Fruit fly (Drosophila melanogaster) whole organism, prepupa: ENCODE results near the gene CG17234.

Experiments
- CG10669 ChIP-seq: fragments of 200-800 bp; sonication (Bioruptor generic); optimal IDR thresholded peaks from 3 replicates; lab custom pipeline; 2018; ENCODE audit warnings: missing biosample characterization, mild to moderate bottlenecking, missing genetic modification characterization, moderate library complexity
- CG11762 ChIP-seq: fragments of 200-800 bp; sonication (Bioruptor generic); optimal IDR thresholded peaks from 3 replicates; lab custom pipeline; 2016; ENCODE audit warnings: missing biosample characterization, missing genetic modification characterization; ENCODE audit not compliant: insufficient read depth
- CG31627 ChIP-seq: fragments of 200-800 bp; sonication (Bioruptor generic); optimal IDR thresholded peaks from 3 replicates; lab custom pipeline; 2016; ENCODE audit warnings: missing biosample characterization, missing genetic modification characterization
- Eip75B ChIP-seq: fragments of 200-800 bp; sonication (Bioruptor generic); optimal IDR thresholded peaks from 3 replicates; lab custom pipeline; 2016; ENCODE audit warnings: missing biosample characterization, missing genetic modification characterization
- Eip93F ChIP-seq: fragments of 200-800 bp; sonication (Bioruptor generic); optimal IDR thresholded peaks from 2 replicates; lab custom pipeline; 2016; ENCODE audit warnings: missing biosample characterization, mild to moderate bottlenecking, missing genetic modification characterization
- Gug ChIP-seq: fragments of 200-800 bp; sonication (Bioruptor generic); IDR thresholded peaks from 2 replicates; pipeline ENCODE4 v1.3.6; 2022; ENCODE audit warnings: missing biosample characterization, missing genetic modification characterization
- Hr4 ChIP-seq: fragments of 200-800 bp; sonication (Bioruptor generic); optimal IDR thresholded peaks from 3 replicates; lab custom pipeline; 2016; ENCODE audit warnings: missing biosample characterization, missing genetic modification characterization
- Lpt ChIP-seq: fragments of 200-800 bp; sonication (Bioruptor generic); optimal IDR thresholded peaks from 3 replicates; lab custom pipeline; 2016; ENCODE audit warnings: missing biosample characterization, missing genetic modification characterization
- Smox ChIP-seq: fragments of 200-800 bp; sonication (Bioruptor generic); optimal IDR thresholded peaks from 3 replicates; lab custom pipeline; 2016; ENCODE audit warnings: missing biosample characterization, missing genetic modification characterization
- acj6 ChIP-seq: fragments of 200-800 bp; sonication (Bioruptor generic); optimal IDR thresholded peaks from 3 replicates; lab custom pipeline; 2016; ENCODE audit warnings: missing biosample characterization, missing genetic modification characterization
- cyc ChIP-seq: fragments of 200-800 bp; sonication (Bioruptor generic); optimal IDR thresholded peaks from 3 replicates; lab custom pipeline; 2016; ENCODE audit warnings: missing biosample characterization, missing genetic modification characterization
- fd85E ChIP-seq: fragments of 200-800 bp; sonication (Bioruptor generic); optimal IDR thresholded peaks from 3 replicates; lab custom pipeline; 2016; ENCODE audit warnings: missing biosample characterization, missing genetic modification characterization
- ss ChIP-seq, 2 experiments: fragments of 200-800 bp; sonication (Bioruptor generic); optimal IDR thresholded peaks; 2 replicates in 1 of 2; 3 replicates in 1 of 2; lab custom pipeline; 2017 to 2018; ENCODE audit warnings: mild to moderate bottlenecking in 2 of 2, missing biosample characterization in 2 of 2, missing genetic modification characterization in 2 of 2, moderate library complexity in 1 of 2
- svp ChIP-seq: fragments of 200-800 bp; sonication (Bioruptor generic); peaks from one replicate; lab custom pipeline; 2016; ENCODE audit warnings: missing biosample characterization, missing genetic modification characterization

DNA sequence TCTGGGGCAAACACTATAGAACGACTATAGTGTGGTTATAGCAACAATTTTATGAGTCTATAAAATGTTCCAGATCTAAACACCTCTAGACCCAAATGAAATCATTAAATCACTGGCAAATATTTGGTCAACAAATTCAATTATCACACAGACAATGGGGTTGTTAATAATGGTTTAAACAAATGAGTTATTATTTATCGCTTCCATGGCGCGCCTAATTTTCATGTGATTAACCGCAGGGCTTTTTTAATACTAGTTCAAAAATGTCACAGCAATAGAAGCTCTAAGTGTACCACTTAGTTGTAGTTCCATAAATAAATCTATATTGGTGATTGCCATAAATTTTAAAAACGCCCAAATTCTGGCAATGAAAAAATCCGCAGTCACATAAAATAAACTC lies 43.8 kb upstream of the CG17234 start, which contains the start of gene CG33124:
- TF ChIP-seq Gug (GFP tag; lab: Robert Waterston, UW) (no peak), CG31627 (GFP tag; lab: Kevin White, UChicago) (no peak), Hr4 (GFP tag; lab: Kevin White, UChicago) (no peak), ss (GFP tag; optimal IDR thresholded peaks at IDR 0.05; lab: Kevin White, UChicago) (no peak), svp (GFP tag; lab: Kevin White, UChicago) (no peak), Smox (GFP tag; lab: Kevin White, UChicago) (no peak), Lpt (GFP tag; lab: Kevin White, UChicago) (no peak), cyc (GFP tag; lab: Kevin White, UChicago) (no peak), CG10669 (no peak), fd85E (GFP tag; lab: Kevin White, UChicago) (no peak), Eip75B (no peak), CG11762 (GFP tag; lab: Kevin White, UChicago) (no peak), Eip93F (GFP tag; lab: Kevin White, UChicago) (no peak), acj6 (GFP tag; lab: Kevin White, UChicago) (no peak)
